Fruit fly (Drosophila melanogaster) whole organism, wandering third instar larva: ENCODE data around the gene Wdr37.
A peak's percentile ranks its signal among the peaks of the same experiment; 100 is the strongest.

Source experiments
- Abd-B ChIP-seq: fragments of >200 bp; optimal IDR thresholded peaks from 2 replicates; lab custom pipeline; 2017; ENCODE audit warnings: missing biosample characterization, missing genetic modification characterization
- CG32264 ChIP-seq: fragments of 200-800 bp; sonication (Bioruptor generic); optimal IDR thresholded peaks from 2 replicates; lab custom pipeline; 2016; ENCODE audit warnings: missing biosample characterization, missing genetic modification characterization
- CG9705 ChIP-seq: fragments of 200-800 bp; sonication (Bioruptor generic); optimal IDR thresholded peaks from 2 replicates; lab custom pipeline; 2018; ENCODE audit warnings: missing biosample characterization, mild to moderate bottlenecking, missing genetic modification characterization
- CrebA ChIP-seq: fragments of 200-800 bp; sonication (Bioruptor generic); optimal IDR thresholded peaks from 2 replicates; lab custom pipeline; 2016; ENCODE audit warnings: missing biosample characterization, mild to moderate bottlenecking, missing genetic modification characterization, borderline replicate concordance
- Dfd ChIP-seq: fragments of >200 bp; optimal IDR thresholded peaks from 2 replicates; lab custom pipeline; 2017; ENCODE audit warnings: missing biosample characterization, missing genetic modification characterization
- Dif ChIP-seq: fragments of 200-275, 200-300 bp; sonication (Bioruptor generic); optimal IDR thresholded peaks from 2 replicates; lab custom pipeline; 2018; ENCODE audit warnings: missing biosample characterization, missing genetic modification characterization; ENCODE audit not compliant: partially characterized antibody
- HLH106 ChIP-seq: fragments of 200-800 bp; optimal IDR thresholded peaks from 3 replicates; lab custom pipeline; 2019; ENCODE audit warnings: missing biosample characterization, mild to moderate bottlenecking, missing genetic modification characterization, moderate library complexity
- Hnf4 ChIP-seq: fragments of 200-800 bp; sonication (Bioruptor generic); optimal IDR thresholded peaks from 2 replicates; lab custom pipeline; 2016; ENCODE audit warnings: missing biosample characterization, mild to moderate bottlenecking, missing genetic modification characterization
- Hr78 ChIP-seq: fragments of >200 bp; optimal IDR thresholded peaks from 2 replicates; lab custom pipeline; 2017; ENCODE audit warnings: missing biosample characterization, missing genetic modification characterization
- Hr83 ChIP-seq: fragments of 200-300 bp; sonication (Bioruptor generic); optimal IDR thresholded peaks from 2 replicates; lab custom pipeline; 2016; ENCODE audit warnings: missing biosample characterization, mild to moderate bottlenecking, missing genetic modification characterization, moderate library complexity; ENCODE audit not compliant: poor library complexity, severe bottlenecking
- Jra ChIP-seq: sonication (Bioruptor generic); optimal IDR thresholded peaks from 2 replicates; lab custom pipeline; 2016; ENCODE audit warnings: missing biosample characterization, missing genetic modification characterization
- Mio ChIP-seq: sonication (Bioruptor generic); optimal IDR thresholded peaks from 2 replicates; lab custom pipeline; 2016; ENCODE audit warnings: missing biosample characterization, missing genetic modification characterization
- Myc ChIP-seq: fragments of >200 bp; optimal IDR thresholded peaks from 2 replicates; lab custom pipeline; 2017
- N ChIP-seq: fragments of >200 bp; optimal IDR thresholded peaks from 2 replicates; lab custom pipeline; 2018; ENCODE audit warnings: missing biosample characterization, missing external identifiers, missing genetic modification characterization
- OdsH ChIP-seq: fragments of 200-800 bp; sonication (Bioruptor generic); optimal IDR thresholded peaks from 2 replicates; lab custom pipeline; 2016; ENCODE audit warnings: missing biosample characterization, mild to moderate bottlenecking, missing genetic modification characterization
- Rel ChIP-seq, 2 experiments: fragments of 200-800 bp; sonication (Bioruptor generic) in 1 of 2; optimal IDR thresholded peaks; 2 replicates in 1 of 2; 3 replicates in 1 of 2; lab custom pipeline; 2016 to 2019; ENCODE audit warnings: mild to moderate bottlenecking in 2 of 2, missing biosample characterization in 2 of 2, missing genetic modification characterization in 2 of 2, moderate library complexity in 1 of 2
- Sp1 ChIP-seq: fragments of 200-800 bp; sonication (Bioruptor generic); optimal IDR thresholded peaks from 3 replicates; lab custom pipeline; 2019; ENCODE audit warnings: missing biosample characterization, mild to moderate bottlenecking, missing genetic modification characterization, moderate library complexity
- Vsx2 ChIP-seq: fragments of 200-300, 225-300 bp; sonication (Bioruptor generic); optimal IDR thresholded peaks from 2 replicates; lab custom pipeline; 2018; ENCODE audit warnings: missing biosample characterization, missing genetic modification characterization; ENCODE audit not compliant: partially characterized antibody
- br ChIP-seq: fragments of 200-800 bp; sonication (Bioruptor generic); optimal IDR thresholded peaks from 2 replicates; lab custom pipeline; 2016; ENCODE audit warnings: missing biosample characterization, missing genetic modification characterization
- brk ChIP-seq: fragments of 200-800 bp; sonication (Bioruptor generic); optimal IDR thresholded peaks from 2 replicates; lab custom pipeline; 2016; ENCODE audit warnings: missing biosample characterization, mild to moderate bottlenecking, missing genetic modification characterization
- dl ChIP-seq, 2 experiments: fragments of 175-275, 200-275 bp in 1 of 2; fragments of 200-275 bp in 1 of 2; sonication (Bioruptor generic); optimal IDR thresholded peaks; lab custom pipeline; 2018; ENCODE audit warnings: mild to moderate bottlenecking in 2 of 2, missing biosample characterization in 2 of 2, missing genetic modification characterization in 2 of 2, moderate library complexity in 2 of 2; ENCODE audit not compliant: partially characterized antibody in 2 of 2, insufficient read depth in 1 of 2
- dmrt93B ChIP-seq: fragments of 200-800 bp; sonication (Bioruptor generic); optimal IDR thresholded peaks from 2 replicates; lab custom pipeline; 2018; ENCODE audit warnings: missing biosample characterization, mild to moderate bottlenecking, missing genetic modification characterization
- dsf ChIP-seq: sonication (Bioruptor generic); optimal IDR thresholded peaks from 2 replicates; lab custom pipeline; 2016; ENCODE audit warnings: missing biosample characterization, missing genetic modification characterization, borderline replicate concordance
- ey ChIP-seq: fragments of 200-800 bp; sonication (Bioruptor generic); optimal IDR thresholded peaks from 2 replicates; lab custom pipeline; 2016; ENCODE audit warnings: missing biosample characterization, missing genetic modification characterization
- foxo ChIP-seq, 2 experiments: fragments of 200-800 bp; sonication (Bioruptor generic); optimal IDR thresholded peaks; 2 replicates in 1 of 2; 3 replicates in 1 of 2; lab custom pipeline; 2016 to 2017; ENCODE audit warnings: missing biosample characterization in 2 of 2, missing genetic modification characterization in 2 of 2
- fru ChIP-seq: fragments of 200-800 bp; sonication (Bioruptor generic); optimal IDR thresholded peaks from 3 replicates; lab custom pipeline; 2016; ENCODE audit warnings: missing biosample characterization, mild to moderate bottlenecking, missing genetic modification characterization
- h ChIP-seq: fragments of 200-800 bp; sonication (Bioruptor generic); optimal IDR thresholded peaks from 3 replicates; lab custom pipeline; 2016; ENCODE audit warnings: missing biosample characterization, mild to moderate bottlenecking, missing genetic modification characterization
- jim ChIP-seq: fragments of 175-275, 200-325 bp; sonication (Bioruptor generic); optimal IDR thresholded peaks from 2 replicates; lab custom pipeline; 2016; ENCODE audit warnings: missing biosample characterization, mild to moderate bottlenecking, missing genetic modification characterization
- lola ChIP-seq: fragments of >200 bp; optimal IDR thresholded peaks from 2 replicates; lab custom pipeline; 2017; ENCODE audit warnings: missing biosample characterization, missing genetic modification characterization
- pan ChIP-seq: fragments of >200 bp; optimal IDR thresholded peaks from 2 replicates; lab custom pipeline; 2017
- psq ChIP-seq: fragments of 200-800 bp; sonication (Bioruptor generic); optimal IDR thresholded peaks from 3 replicates; lab custom pipeline; 2017; ENCODE audit warnings: missing biosample characterization, mild to moderate bottlenecking, missing genetic modification characterization, moderate library complexity
- rgr ChIP-seq: fragments of 200-800 bp; sonication (Bioruptor generic); optimal IDR thresholded peaks from 3 replicates; lab custom pipeline; 2016; ENCODE audit warnings: missing biosample characterization, mild to moderate bottlenecking, missing genetic modification characterization
- sage ChIP-seq: fragments of 200-800 bp; sonication (Bioruptor generic); optimal IDR thresholded peaks from 2 replicates; lab custom pipeline; 2016; ENCODE audit warnings: missing biosample characterization, mild to moderate bottlenecking, missing genetic modification characterization
- sv ChIP-seq: fragments of 200-800 bp; sonication (Bioruptor generic); optimal IDR thresholded peaks from 3 replicates; lab custom pipeline; 2016; ENCODE audit warnings: missing biosample characterization, missing genetic modification characterization
- tai ChIP-seq: sonication (Bioruptor generic); optimal IDR thresholded peaks from 2 replicates; lab custom pipeline; 2016; ENCODE audit warnings: missing biosample characterization, missing genetic modification characterization
- usp ChIP-seq: fragments of >200 bp; optimal IDR thresholded peaks from 2 replicates; lab custom pipeline; 2017; ENCODE audit warnings: missing biosample characterization, missing genetic modification characterization
- woc ChIP-seq: sonication (Bioruptor generic); optimal IDR thresholded peaks from 2 replicates; lab custom pipeline; 2016; ENCODE audit warnings: missing biosample characterization, mild to moderate bottlenecking, missing genetic modification characterization

Gene Wdr37

DNA sequence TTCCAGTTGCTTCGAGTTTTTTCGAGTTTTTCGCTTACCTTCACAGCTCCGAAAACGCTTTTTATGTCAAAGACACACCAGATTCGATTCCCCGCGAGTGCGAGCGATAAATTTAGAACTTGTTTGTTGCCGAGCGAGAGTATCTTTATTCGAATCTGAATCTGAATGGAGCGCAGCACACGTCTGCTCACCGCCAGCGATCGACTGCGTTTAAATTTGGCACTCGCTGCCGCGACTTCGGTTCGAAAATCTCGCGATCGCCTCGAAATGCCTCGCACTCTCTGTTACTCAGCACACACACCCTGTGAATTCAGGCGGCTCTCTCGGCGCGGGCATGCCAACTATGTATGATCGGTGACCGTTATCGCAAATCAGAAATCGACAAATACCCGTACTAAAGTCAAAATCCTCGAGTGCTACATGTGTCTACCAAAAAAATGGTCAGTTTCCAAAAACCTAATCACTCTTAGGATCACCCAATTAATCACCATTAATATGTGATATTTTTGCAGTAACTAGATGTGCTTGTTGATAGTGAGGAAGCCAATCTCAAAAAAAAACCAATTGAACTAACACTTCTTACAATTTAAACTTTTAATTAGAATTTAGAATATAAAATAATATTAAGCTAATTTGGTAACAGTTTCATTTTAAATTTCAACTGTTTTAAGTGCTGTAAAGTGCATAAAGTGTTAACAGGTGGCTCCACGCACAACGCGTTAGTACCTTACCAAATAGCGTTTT, 3.4 kb downstream of the Wdr37 start, which contains the start of gene Vha100-2:
Gene Vha100-2, minus strand, starts transcription at position 216 of the 744 bp plus-strand sequence.
- TF ChIP-seq Dfd = no peak
- peak; percentile 35 for TF ChIP-seq sv (GFP tag; lab: Kevin White, UChicago)
- no peak for TF ChIP-seq dmrt93B
- TF ChIP-seq Mio (GFP tag; lab: Kevin White, UChicago) = no peak
- no peak for TF ChIP-seq pan (lab: Kevin White, UChicago)
- no peak for TF ChIP-seq lola (GFP tag; lab: Kevin White, UChicago)
- peak; percentile 35 for TF ChIP-seq Myc
- TF ChIP-seq Sp1 (GFP tag; lab: Kevin White, UChicago) = peak; percentile 23
- TF ChIP-seq Rel (GFP tag; optimal IDR thresholded peaks at IDR 0.05; lab: Kevin White, UChicago) = no peak
- peak; percentile 28 for TF ChIP-seq Rel (tag; optimal IDR thresholded peaks at IDR 0.05; lab: Kevin White, UChicago)
- TF ChIP-seq CG32264 = no peak
- TF ChIP-seq CrebA (GFP tag; lab: Kevin White, UChicago) = no peak
- TF ChIP-seq dsf (GFP tag; lab: Kevin White, UChicago) = no peak
- peak; percentile 77 for TF ChIP-seq Dif
- peak; percentile 84 for TF ChIP-seq Hr83 (GFP tag; lab: Kevin White, UChicago)
- TF ChIP-seq jim (GFP tag; lab: Kevin White, UChicago) = no peak
- peak; percentile 28 for TF ChIP-seq Jra (GFP tag; lab: Kevin White, UChicago)
- no peak for TF ChIP-seq sage (GFP tag; lab: Kevin White, UChicago)
- TF ChIP-seq HLH106 (tag; lab: Kevin White, UChicago) = no peak
- no peak for TF ChIP-seq tai (GFP tag; lab: Kevin White, UChicago)
- no peak for TF ChIP-seq br (GFP tag; lab: Kevin White, UChicago)
- no peak for TF ChIP-seq OdsH (GFP tag; lab: Kevin White, UChicago)
- no peak for TF ChIP-seq rgr (GFP tag; lab: Kevin White, UChicago)
- TF ChIP-seq psq = no peak
- TF ChIP-seq foxo (GFP tag; optimal IDR thresholded peaks at IDR 0.05; lab: Kevin White, UChicago) = peak in 1 of 2 experiments; percentile 27
- no peak for TF ChIP-seq h (GFP tag; lab: Kevin White, UChicago)
- TF ChIP-seq CG9705 (GFP tag; lab: Kevin White, UChicago) = no peak
- TF ChIP-seq Hr78 (GFP tag; lab: Kevin White, UChicago) = no peak
- no peak for TF ChIP-seq N (GFP tag; lab: Kevin White, UChicago)
- peak; percentile 63 for TF ChIP-seq brk (GFP tag; lab: Kevin White, UChicago)
- TF ChIP-seq Hnf4 = peak; percentile 54
- TF ChIP-seq Abd-B (GFP tag; lab: Kevin White, UChicago) = no peak
- TF ChIP-seq woc (GFP tag; lab: Kevin White, UChicago) = peak; percentile 55
- TF ChIP-seq Vsx2 (GFP tag; lab: Kevin White, UChicago) = peak; percentile 90
- TF ChIP-seq dl (GFP tag; optimal IDR thresholded peaks at IDR 0.05; lab: Kevin White, UChicago; ENCODE audit: insufficient read depth in 1 of 2, partially characterized antibody in 2 of 2) = peak in 1 of 2 experiments; percentile 71
- TF ChIP-seq, all 38 proteins: peak for 13

DNA sequence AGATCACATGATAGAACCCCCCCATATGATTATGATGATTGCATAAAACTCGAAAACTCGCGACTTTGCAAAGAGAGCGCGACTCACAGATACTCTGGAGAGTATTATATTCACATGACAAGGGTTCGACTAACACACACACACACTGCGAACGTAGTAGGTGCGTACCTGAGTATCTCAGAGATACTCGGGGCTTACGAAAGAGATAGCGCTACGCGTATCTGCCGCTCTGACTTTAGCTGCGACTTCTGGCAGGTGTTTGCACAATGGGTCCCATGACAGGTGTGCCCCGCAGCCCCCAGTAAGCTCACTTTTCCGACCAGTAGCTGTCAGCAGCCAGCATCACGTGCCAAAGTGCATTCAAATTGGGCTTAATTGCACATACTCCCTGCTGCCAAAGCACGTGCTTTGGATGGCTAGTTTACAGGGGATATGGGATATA, 4.0 kb downstream of the Wdr37 start:
- TF ChIP-seq fru (GFP tag; lab: Kevin White, UChicago) (no peak), HLH106 (tag; lab: Kevin White, UChicago) (no peak), Hnf4 (peak; percentile 53), Hr83 (GFP tag; lab: Kevin White, UChicago) (peak; percentile 76), rgr (GFP tag; lab: Kevin White, UChicago) (no peak), sage (GFP tag; lab: Kevin White, UChicago) (no peak), pan (lab: Kevin White, UChicago) (no peak), usp (GFP tag; lab: Kevin White, UChicago) (no peak), sv (GFP tag; lab: Kevin White, UChicago) (no peak), Vsx2 (GFP tag; lab: Kevin White, UChicago) (peak; percentile 83), Dif (peak; percentile 79), psq (no peak), Myc (peak; percentile 17), h (GFP tag; lab: Kevin White, UChicago) (no peak), dmrt93B (no peak), dl (GFP tag; optimal IDR thresholded peaks at IDR 0.05; lab: Kevin White, UChicago; ENCODE audit: insufficient read depth in 1 of 2, partially characterized antibody in 2 of 2) (peak; percentile 11 to 51), Rel (GFP tag; optimal IDR thresholded peaks at IDR 0.05; lab: Kevin White, UChicago) (no peak), Rel (tag; optimal IDR thresholded peaks at IDR 0.05; lab: Kevin White, UChicago) (no peak), ey (GFP tag; lab: Kevin White, UChicago) (no peak)
